Worm (Caenorhabditis elegans): ENCODE data around the gene T04A6.1.
A peak's percentile ranks its signal among the peaks of the same experiment; 100 is the strongest.

ce11 chrIII:7572781-7573400 lies 43.4 kb upstream of the T04A6.1 start, which contains the start of the genes rpl-9 and lpd-7:
- TF ChIP-seq nhr-76 (tag; optimal IDR thresholded peaks at IDR 0.05) (no peak), zag-1 (tag; optimal IDR thresholded peaks at IDR 0.05) (no peak), nhr-11 (tag; optimal IDR thresholded peaks at IDR 0.05) (peak; percentile 40), nhr-28 (tag; optimal IDR thresholded peaks at IDR 0.05) (no peak), ztf-11 (tag; optimal IDR thresholded peaks at IDR 0.05) (no peak), ztf-4 (tag; optimal IDR thresholded peaks at IDR 0.05) (no peak)

Data from whole organism, L3 larva.